Fruit fly (Drosophila melanogaster): ENCODE data around the gene CG4199.

The CG4199 gene

DNA sequence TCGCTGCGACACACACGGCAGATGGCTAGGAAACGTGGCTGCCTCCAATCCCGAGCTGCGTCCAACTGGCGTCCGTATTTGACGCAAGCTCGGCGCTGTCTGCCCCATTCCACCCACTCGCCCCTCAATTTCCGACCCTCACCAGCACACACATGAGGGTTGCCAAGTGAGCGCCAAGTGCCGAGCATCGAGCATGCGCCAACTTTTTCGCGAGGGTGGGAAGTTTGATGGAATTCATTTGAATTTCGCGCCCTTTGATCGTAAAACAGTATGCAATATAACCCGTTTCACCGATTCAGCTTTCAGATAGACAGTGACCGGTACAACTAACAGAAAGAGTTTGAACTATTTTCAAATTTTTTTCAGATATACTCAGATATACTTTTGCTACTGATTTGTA lies 11.4 kb downstream of the CG4199 start, which contains the start of gene Sik2:
Sik2 (minus strand) TSS at position 67 of the 400 bp plus-strand sequence.
- TF ChIP-seq Deaf1 (tag; optimal IDR thresholded peaks at IDR 0.05) (peak; percentile 18), CG32532 (GFP tag; IDR thresholded peaks at IDR 0.05) (peak; percentile 17; the same call in 1 of the 2 replicates), CG18476 (GFP tag; optimal IDR thresholded peaks at IDR 0.05) (no peak), E2f2 (GFP tag; IDR thresholded peaks at IDR 0.05) (peak; percentile 66), Med (GFP tag) (peak; percentile 63), Sry-β (GFP tag; optimal IDR thresholded peaks at IDR 0.05) (no peak), tin (GFP tag; optimal IDR thresholded peaks at IDR 0.05) (no peak), ewg (GFP tag; optimal IDR thresholded peaks at IDR 0.05) (peak; percentile 88), Dp (GFP tag; optimal IDR thresholded peaks at IDR 0.05) (peak; percentile 48), pzg (GFP tag; optimal IDR thresholded peaks at IDR 0.05) (peak; percentile 25), E2f1 (GFP tag; IDR thresholded peaks at IDR 0.05) (no peak), crol (GFP tag; IDR thresholded peaks at IDR 0.05) (0 out of 2 replicates have a peak, but pooled peaks have one; percentile 41), sr (GFP tag; IDR thresholded peaks at IDR 0.05) (0 out of 3 replicates have a peak, but pooled peaks have one; percentile 19), maf-S (GFP tag; optimal IDR thresholded peaks at IDR 0.05) (no peak), CG10565 (GFP tag; optimal IDR thresholded peaks at IDR 0.05) (no peak)

- peak; percentile 62 for TF ChIP-seq dmrt99B (tag; optimal IDR thresholded peaks at IDR 0.05)
- peak; percentile 23 for TF ChIP-seq pb (GFP tag; optimal IDR thresholded peaks at IDR 0.05)
- TF ChIP-seq CG4730 (GFP tag; IDR thresholded peaks at IDR 0.05): no peak
- TF ChIP-seq CG2199 (GFP tag; IDR thresholded peaks at IDR 0.05): no peak
- no peak; the same call in 1 of the 2 replicates for TF ChIP-seq Ptx1 (GFP tag; IDR thresholded peaks at IDR 0.05)
- TF ChIP-seq CG42726 (GFP tag; IDR thresholded peaks at IDR 0.05; ENCODE audit: partially characterized antibody): no peak
- peak; percentile 35 for TF ChIP-seq CG15011 (GFP tag; optimal IDR thresholded peaks at IDR 0.05)
- TF ChIP-seq CG33557 (GFP tag; optimal IDR thresholded peaks at IDR 0.05): peak; percentile 60
- TF ChIP-seq emc (GFP tag; optimal IDR thresholded peaks at IDR 0.05): no peak
- peak; percentile 62 for TF ChIP-seq nmo (GFP tag; optimal IDR thresholded peaks at IDR 0.05)
- TF ChIP-seq ro (GFP tag; IDR thresholded peaks at IDR 0.05): no peak
- peak; percentile 50 for TF ChIP-seq CG15269 (tag; optimal IDR thresholded peaks at IDR 0.05)
- peak; percentile 52 for TF ChIP-seq CG12391 (tag; optimal IDR thresholded peaks at IDR 0.05)
- peak; percentile 10 for TF ChIP-seq CG13624 (GFP tag; optimal IDR thresholded peaks at IDR 0.05)
- no peak for TF ChIP-seq HLH3B (GFP tag; IDR thresholded peaks at IDR 0.05)
- TF ChIP-seq prd (optimal IDR thresholded peaks at IDR 0.05): no peak
- no peak for TF ChIP-seq prd (GFP tag; IDR thresholded peaks at IDR 0.05)
- TF ChIP-seq Jarid2 (GFP tag; optimal IDR thresholded peaks at IDR 0.05): peak; percentile 17
- peak; percentile 21 for TF ChIP-seq Oli (tag; optimal IDR thresholded peaks at IDR 0.05)
- no peak for TF ChIP-seq Gug (GFP tag; IDR thresholded peaks at IDR 0.05)
- TF ChIP-seq CG3726 (GFP tag; IDR thresholded peaks at IDR 0.05): no peak
- peak; percentile 42 for TF ChIP-seq CG1529 (GFP tag; optimal IDR thresholded peaks at IDR 0.05)
- no peak for TF ChIP-seq B-H1 (GFP tag; IDR thresholded peaks at IDR 0.05)
- TF ChIP-seq CG10431 (GFP tag; optimal IDR thresholded peaks at IDR 0.05): peak; percentile 47
- peak; percentile 36 for TF ChIP-seq BtbVII (GFP tag; optimal IDR thresholded peaks at IDR 0.05)
- TF ChIP-seq Dip2 (GFP tag; IDR thresholded peaks at IDR 0.05): no peak
- no peak for TF ChIP-seq Atf3 (GFP tag; optimal IDR thresholded peaks at IDR 0.05)
- TF ChIP-seq inv (GFP tag; IDR thresholded peaks at IDR 0.05; ENCODE audit: partially characterized antibody): no peak
- no peak for TF ChIP-seq CG34422 (GFP tag; IDR thresholded peaks at IDR 0.05)
- TF ChIP-seq CG12769 (tag; optimal IDR thresholded peaks at IDR 0.05): no peak
- no peak for TF ChIP-seq Max (GFP tag; optimal IDR thresholded peaks at IDR 0.05)
- TF ChIP-seq CG10274 (GFP tag; optimal IDR thresholded peaks at IDR 0.05): peak; percentile 8
- TF ChIP-seq CkIIα-i1 (GFP tag; IDR thresholded peaks at IDR 0.05): no peak
- TF ChIP-seq CG14860 (GFP tag; IDR thresholded peaks at IDR 0.05; ENCODE audit: partially characterized antibody): no peak
- TF ChIP-seq CG14441 (GFP tag; IDR thresholded peaks at IDR 0.05): no peak
- no peak for TF ChIP-seq her (GFP tag; optimal IDR thresholded peaks at IDR 0.05)
These were observed 12.2 kb downstream of the CG4199 start for dm6 chrX:2061119-2061518.

All from whole organism, embryonic.